Fruit fly (Drosophila melanogaster) whole organism, wandering third instar larva: ENCODE data around the gene mRpS35.

Source experiments
- CG9705 ChIP-seq: fragments of 200-800 bp; sonication (Bioruptor generic); optimal IDR thresholded peaks from 2 replicates; lab custom pipeline; 2018; ENCODE audit warnings: missing biosample characterization, mild to moderate bottlenecking, missing genetic modification characterization
- Hnf4 ChIP-seq: fragments of 200-800 bp; sonication (Bioruptor generic); optimal IDR thresholded peaks from 2 replicates; lab custom pipeline; 2016; ENCODE audit warnings: missing biosample characterization, mild to moderate bottlenecking, missing genetic modification characterization
- Hr78 ChIP-seq: fragments of >200 bp; optimal IDR thresholded peaks from 2 replicates; lab custom pipeline; 2017; ENCODE audit warnings: missing biosample characterization, missing genetic modification characterization
- OdsH ChIP-seq: fragments of 200-800 bp; sonication (Bioruptor generic); optimal IDR thresholded peaks from 2 replicates; lab custom pipeline; 2016; ENCODE audit warnings: missing biosample characterization, mild to moderate bottlenecking, missing genetic modification characterization
- Vsx2 ChIP-seq: fragments of 200-300, 225-300 bp; sonication (Bioruptor generic); optimal IDR thresholded peaks from 2 replicates; lab custom pipeline; 2018; ENCODE audit warnings: missing biosample characterization, missing genetic modification characterization; ENCODE audit not compliant: partially characterized antibody
- brk ChIP-seq: fragments of 200-800 bp; sonication (Bioruptor generic); optimal IDR thresholded peaks from 2 replicates; lab custom pipeline; 2016; ENCODE audit warnings: missing biosample characterization, mild to moderate bottlenecking, missing genetic modification characterization
- h ChIP-seq: fragments of 200-800 bp; sonication (Bioruptor generic); optimal IDR thresholded peaks from 3 replicates; lab custom pipeline; 2016; ENCODE audit warnings: missing biosample characterization, mild to moderate bottlenecking, missing genetic modification characterization
- lola ChIP-seq: fragments of >200 bp; optimal IDR thresholded peaks from 2 replicates; lab custom pipeline; 2017; ENCODE audit warnings: missing biosample characterization, missing genetic modification characterization
- pan ChIP-seq: fragments of >200 bp; optimal IDR thresholded peaks from 2 replicates; lab custom pipeline; 2017

DNA sequence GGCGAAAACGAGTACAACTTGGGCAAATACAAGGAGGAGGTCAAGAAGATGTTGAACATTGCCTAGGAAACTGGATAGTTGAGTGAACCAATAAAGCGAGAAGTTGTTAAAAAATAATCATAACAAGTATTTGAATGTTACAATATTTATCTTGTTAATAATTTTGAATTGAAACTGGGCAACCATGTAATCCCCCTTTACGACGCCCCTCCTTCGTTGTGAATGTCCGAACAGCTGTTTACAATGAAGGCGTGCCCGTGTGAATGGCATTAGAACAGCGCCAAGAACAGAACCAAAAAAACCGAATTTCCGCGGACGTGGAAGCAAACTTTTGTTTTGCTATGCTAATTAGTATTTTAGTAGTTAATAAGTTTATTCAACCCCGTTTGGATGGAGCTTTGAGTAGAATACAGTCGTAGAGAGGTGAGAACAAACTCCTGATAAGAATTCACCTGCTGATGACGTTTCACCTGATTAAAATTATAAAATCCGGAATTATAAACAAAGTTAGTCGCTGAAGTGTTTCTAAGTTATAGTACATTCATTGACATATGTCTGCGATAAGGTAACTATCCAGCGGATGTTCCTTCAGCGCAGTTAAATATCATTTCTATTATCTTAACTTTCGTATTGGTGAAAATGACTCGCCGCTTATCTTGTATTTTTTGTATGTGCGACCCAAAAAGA lies 1.4 kb downstream of the mRpS35 start, which contains the start of gene Pgant6:
- no peak for TF ChIP-seq brk (GFP tag; lab: Kevin White, UChicago)
- no peak for TF ChIP-seq h (GFP tag; lab: Kevin White, UChicago)
- no peak for TF ChIP-seq Vsx2 (GFP tag; lab: Kevin White, UChicago)
- no peak for TF ChIP-seq CG9705 (GFP tag; lab: Kevin White, UChicago)
- TF ChIP-seq Hnf4 = no peak
- TF ChIP-seq OdsH (GFP tag; lab: Kevin White, UChicago) = no peak
- TF ChIP-seq lola (GFP tag; lab: Kevin White, UChicago) = no peak
- no peak for TF ChIP-seq Hr78 (GFP tag; lab: Kevin White, UChicago)
- TF ChIP-seq pan = no peak
